Fruit fly (Drosophila melanogaster) whole organism, prepupa: Measurements from ENCODE around the gene Rexo5.

Source experiments
- CG11762 ChIP-seq: fragments of 200-800 bp; sonication (Bioruptor generic); optimal IDR thresholded peaks from 3 replicates; lab custom pipeline; 2016; ENCODE audit warnings: missing biosample characterization, missing genetic modification characterization; ENCODE audit not compliant: insufficient read depth
- CG6808 ChIP-seq: fragments of 200-800 bp; sonication (Bioruptor generic); optimal IDR thresholded peaks from 3 replicates; lab custom pipeline; 2017; ENCODE audit warnings: missing biosample characterization, missing genetic modification characterization, mild to moderate bottlenecking, moderate library complexity, missing genetic modification reagents
- CG6854 ChIP-seq: fragments of 200-800 bp; sonication (Bioruptor generic); optimal IDR thresholded peaks from 2 replicates; lab custom pipeline; 2017; ENCODE audit warnings: missing biosample characterization, mild to moderate bottlenecking, missing genetic modification characterization
- CG8119 ChIP-seq: fragments of 200-800 bp; sonication (Bioruptor generic); IDR thresholded peaks from 3 replicates; pipeline ENCODE4 v1.3.6; 2022; ENCODE audit warnings: missing biosample characterization, missing genetic modification characterization
- Hr38 ChIP-seq: sonication (Bioruptor generic); optimal IDR thresholded peaks from 2 replicates; lab custom pipeline; 2016; ENCODE audit warnings: missing biosample characterization, missing genetic modification characterization
- Lpt ChIP-seq: fragments of 200-800 bp; sonication (Bioruptor generic); optimal IDR thresholded peaks from 3 replicates; lab custom pipeline; 2016; ENCODE audit warnings: missing biosample characterization, missing genetic modification characterization
- OdsH ChIP-seq: fragments of 200-800 bp; sonication (Bioruptor generic); optimal IDR thresholded peaks from 3 replicates; lab custom pipeline; 2016; ENCODE audit warnings: missing biosample characterization, missing genetic modification characterization
- cyc ChIP-seq: fragments of 200-800 bp; sonication (Bioruptor generic); optimal IDR thresholded peaks from 3 replicates; lab custom pipeline; 2016; ENCODE audit warnings: missing biosample characterization, missing genetic modification characterization
- dac ChIP-seq: fragments of 200-800 bp; sonication (Bioruptor generic); optimal IDR thresholded peaks from 2 replicates; lab custom pipeline; 2017; ENCODE audit warnings: missing biosample characterization, mild to moderate bottlenecking, missing genetic modification characterization
- fd85E ChIP-seq: fragments of 200-800 bp; sonication (Bioruptor generic); optimal IDR thresholded peaks from 3 replicates; lab custom pipeline; 2016; ENCODE audit warnings: missing biosample characterization, missing genetic modification characterization
- fkh ChIP-seq: fragments of 200-800 bp; sonication (Bioruptor generic); optimal IDR thresholded peaks from 3 replicates; lab custom pipeline; 2017; ENCODE audit warnings: missing biosample characterization, mild to moderate bottlenecking, missing genetic modification characterization, moderate library complexity
- spab ChIP-seq: fragments of 200-800 bp; sonication (Bioruptor generic); optimal IDR thresholded peaks from 2 replicates; lab custom pipeline; 2017; ENCODE audit warnings: missing biosample characterization, mild to moderate bottlenecking, missing genetic modification characterization, missing genetic modification reagents

dm6 chr3L:6576709-6577108, 26.8 kb upstream of the Rexo5 start:
- TF ChIP-seq CG11762 (GFP tag; lab: Kevin White, UChicago) (peak; percentile 43), Hr38 (no peak), CG6854 (GFP tag; lab: Kevin White, UChicago) (no peak), CG6808 (GFP tag; lab: Kevin White, UChicago) (peak; percentile 49), fd85E (GFP tag; lab: Kevin White, UChicago) (no peak), cyc (peak; percentile 55), fkh (GFP tag; lab: Kevin White, UChicago) (no peak), spab (peak; percentile 67), OdsH (GFP tag; lab: Kevin White, UChicago) (peak; percentile 71), dac (GFP tag; lab: Kevin White, UChicago) (no peak), Lpt (GFP tag; lab: Kevin White, UChicago) (peak; percentile 28), CG8119 (GFP tag; lab: Robert Waterston, UW) (peak; percentile 62)
